Fruit fly (Drosophila melanogaster) whole organism, pupa: ENCODE measurements around the gene mRpS34.

Source experiments
- CG10348 ChIP-seq: fragments of 200-800 bp; sonication (Bioruptor generic); IDR thresholded peaks from 2 replicates; pipeline ENCODE4 v1.3.6; 2022; ENCODE audit warnings: missing biosample characterization, missing genetic modification characterization
- CG12605 ChIP-seq: fragments of 200-800 bp; sonication (Bioruptor generic); IDR thresholded peaks from 2 replicates; pipeline ENCODE4 v1.3.6; 2022; ENCODE audit warnings: missing biosample characterization, missing genetic modification characterization
- CG13204 ChIP-seq: fragments of 200-800 bp; sonication (Bioruptor generic); optimal IDR thresholded peaks from 2 replicates; lab custom pipeline; 2018; ENCODE audit warnings: missing biosample characterization, mild to moderate bottlenecking, missing genetic modification characterization, moderate library complexity
- CG14655 ChIP-seq: fragments of 200-800 bp; sonication (Bioruptor generic); optimal IDR thresholded peaks from 3 replicates; lab custom pipeline; 2017; ENCODE audit warnings: mild to moderate bottlenecking, missing biosample characterization, missing genetic modification reagents, missing genetic modification characterization
- CG15710 ChIP-seq: fragments of 200-800 bp; sonication (Bioruptor generic); optimal IDR thresholded peaks from 2 replicates; lab custom pipeline; 2018; ENCODE audit warnings: missing biosample characterization, mild to moderate bottlenecking, missing genetic modification characterization, moderate library complexity
- CG17806 ChIP-seq: fragments of 200-800 bp; sonication (Bioruptor generic); optimal IDR thresholded peaks from 2 replicates; lab custom pipeline; 2018; ENCODE audit warnings: missing biosample characterization, mild to moderate bottlenecking, missing genetic modification characterization, moderate library complexity
- CG32121 ChIP-seq: fragments of 200-800 bp; sonication (Bioruptor generic); IDR thresholded peaks from 2 replicates; pipeline ENCODE4 v1.3.6; 2022; ENCODE audit warnings: missing biosample characterization, missing genetic modification characterization
- CG34367 ChIP-seq: fragments of 200-800 bp; sonication (Bioruptor generic); optimal IDR thresholded peaks from 2 replicates; lab custom pipeline; 2018; ENCODE audit warnings: missing biosample characterization, mild to moderate bottlenecking, missing genetic modification characterization
- CG4496 ChIP-seq: fragments of 200-800 bp; sonication (Bioruptor generic); IDR thresholded peaks from 3 replicates; pipeline ENCODE4 v1.3.6; 2022; ENCODE audit warnings: missing biosample characterization, missing genetic modification characterization
- CG8159 ChIP-seq: fragments of 200-800 bp; sonication (Bioruptor generic); optimal IDR thresholded peaks from 3 replicates; lab custom pipeline; 2018; ENCODE audit warnings: missing biosample characterization, mild to moderate bottlenecking, missing genetic modification characterization, moderate library complexity
- CG8301 ChIP-seq: fragments of 200-800 bp; sonication (Bioruptor generic); optimal IDR thresholded peaks from 2 replicates; lab custom pipeline; 2018; ENCODE audit warnings: missing biosample characterization, mild to moderate bottlenecking, missing genetic modification characterization
- CG9948 ChIP-seq: fragments of 200-800 bp; sonication (Bioruptor generic); optimal IDR thresholded peaks from 2 replicates; lab custom pipeline; 2018; ENCODE audit warnings: missing biosample characterization, mild to moderate bottlenecking, missing genetic modification characterization, moderate library complexity
- D1 ChIP-seq: fragments of 200-800 bp; sonication (Bioruptor generic); optimal IDR thresholded peaks from 2 replicates; lab custom pipeline; 2018; ENCODE audit warnings: missing biosample characterization, mild to moderate bottlenecking, missing genetic modification characterization, moderate library complexity
- EcR ChIP-seq: fragments of 200-800 bp; sonication (Bioruptor generic); optimal IDR thresholded peaks from 3 replicates; lab custom pipeline; 2019; ENCODE audit warnings: missing biosample characterization, missing genetic modification characterization, mild to moderate bottlenecking, moderate library complexity, missing genetic modification reagents
- Pif1A ChIP-seq: fragments of 200-800 bp; sonication (Bioruptor generic); optimal IDR thresholded peaks from 3 replicates; lab custom pipeline; 2016; ENCODE audit warnings: missing biosample characterization, missing genetic modification characterization
- Pif1B ChIP-seq: fragments of 200-800 bp; sonication (Bioruptor generic); optimal IDR thresholded peaks from 3 replicates; lab custom pipeline; 2016; ENCODE audit warnings: missing biosample characterization, missing genetic modification characterization
- Snoo ChIP-seq: fragments of 200-800 bp; sonication (Bioruptor generic); optimal IDR thresholded peaks from 3 replicates; lab custom pipeline; 2017; ENCODE audit warnings: missing biosample characterization, mild to moderate bottlenecking, missing genetic modification characterization, inconsistent platforms
- fd96Ca ChIP-seq: fragments of 200-800 bp; sonication (Bioruptor generic); IDR thresholded peaks from 3 replicates; pipeline ENCODE4 v1.3.6; 2022; ENCODE audit warnings: missing biosample characterization, missing genetic modification characterization
- gl ChIP-seq: fragments of 200-800 bp; sonication (Bioruptor generic); optimal IDR thresholded peaks from 2 replicates; lab custom pipeline; 2018; ENCODE audit warnings: missing biosample characterization, mild to moderate bottlenecking, missing genetic modification characterization
- rn ChIP-seq: fragments of 200-800 bp; sonication (Bioruptor generic); IDR thresholded peaks from 2 replicates; pipeline ENCODE4 v1.3.6; 2022; ENCODE audit warnings: missing biosample characterization, missing genetic modification characterization

Gene mRpS34

DNA sequence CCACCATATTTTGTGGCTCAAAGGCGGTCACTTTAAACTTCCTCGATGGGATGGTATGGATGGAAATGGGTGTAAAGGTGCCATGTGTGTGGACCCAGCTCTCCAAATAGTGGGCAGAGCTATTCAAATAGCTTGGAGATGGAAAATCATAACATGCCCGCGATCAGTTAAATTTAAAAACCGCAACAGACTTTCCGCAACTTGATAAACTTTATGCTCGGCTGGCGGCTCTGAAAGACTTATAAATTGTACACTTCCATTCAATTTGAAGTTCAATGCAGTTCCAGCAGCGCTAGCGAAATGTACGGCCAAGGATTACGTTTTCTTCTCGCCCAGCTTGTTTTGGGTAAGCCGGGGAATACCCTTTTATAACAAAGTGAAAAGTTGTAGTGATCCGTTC lies 1.9 kb upstream of the mRpS34 start, which contains the start of gene CG33257:
TSS of gene CG33257 (plus strand) at position 301 of the 400 bp plus-strand sequence.
- TF ChIP-seq CG34367 (tag; lab: Kevin White, UChicago) (no peak), EcR (GFP tag; lab: Kevin White, UChicago) (no peak), CG12605 (GFP tag; lab: Robert Waterston, UW) (no peak), CG13204 (GFP tag; lab: Kevin White, UChicago) (no peak), D1 (no peak), CG8301 (tag; lab: Kevin White, UChicago) (no peak), CG9948 (tag; lab: Kevin White, UChicago) (no peak), gl (tag; lab: Kevin White, UChicago) (no peak), Pif1B (no peak), CG32121 (GFP tag; lab: Robert Waterston, UW) (no peak), fd96Ca (GFP tag; lab: Robert Waterston, UW) (no peak), CG17806 (tag; lab: Kevin White, UChicago) (no peak), CG4496 (no peak), rn (GFP tag; lab: Robert Waterston, UW) (no peak), Pif1A (GFP tag; lab: Kevin White, UChicago) (no peak)
- TF ChIP-seq, all 21 proteins: peak for 0

DNA sequence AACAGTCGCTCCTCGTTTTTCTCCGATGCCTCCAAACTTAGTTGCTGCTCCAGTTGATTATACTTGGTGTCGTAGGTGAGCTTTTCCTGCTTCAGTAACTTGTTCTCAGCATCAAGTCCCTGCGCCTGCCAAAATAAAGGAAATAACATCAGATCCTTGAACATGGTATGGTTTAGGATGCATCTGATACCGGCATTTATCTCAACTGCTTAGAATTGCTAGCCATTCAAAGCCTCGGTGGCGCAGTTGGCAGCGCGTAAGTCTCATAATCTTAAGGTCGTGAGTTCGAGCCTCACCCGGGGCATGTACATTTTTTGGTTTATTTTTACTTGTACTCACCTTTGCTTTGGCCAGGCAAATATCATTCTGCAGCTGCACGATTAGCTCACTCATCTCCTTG lies 1.8 kb downstream of the mRpS34 start:
- TF ChIP-seq CG9948 (tag; lab: Kevin White, UChicago) (no peak), D1 (no peak), Pif1A (GFP tag; lab: Kevin White, UChicago) (no peak), CG15710 (tag; lab: Kevin White, UChicago) (no peak), CG13204 (GFP tag; lab: Kevin White, UChicago) (no peak), Snoo (tag; lab: Kevin White, UChicago) (no peak), CG4496 (no peak), Pif1B (no peak), EcR (GFP tag; lab: Kevin White, UChicago) (no peak), rn (GFP tag; lab: Robert Waterston, UW) (no peak), CG8301 (tag; lab: Kevin White, UChicago) (no peak), CG14655 (GFP tag; lab: Kevin White, UChicago) (no peak), gl (tag; lab: Kevin White, UChicago) (no peak), CG17806 (tag; lab: Kevin White, UChicago) (no peak), CG10348 (no peak), CG12605 (GFP tag; lab: Robert Waterston, UW) (no peak), CG34367 (tag; lab: Kevin White, UChicago) (no peak), CG8159 (tag; lab: Kevin White, UChicago) (no peak)

DNA sequence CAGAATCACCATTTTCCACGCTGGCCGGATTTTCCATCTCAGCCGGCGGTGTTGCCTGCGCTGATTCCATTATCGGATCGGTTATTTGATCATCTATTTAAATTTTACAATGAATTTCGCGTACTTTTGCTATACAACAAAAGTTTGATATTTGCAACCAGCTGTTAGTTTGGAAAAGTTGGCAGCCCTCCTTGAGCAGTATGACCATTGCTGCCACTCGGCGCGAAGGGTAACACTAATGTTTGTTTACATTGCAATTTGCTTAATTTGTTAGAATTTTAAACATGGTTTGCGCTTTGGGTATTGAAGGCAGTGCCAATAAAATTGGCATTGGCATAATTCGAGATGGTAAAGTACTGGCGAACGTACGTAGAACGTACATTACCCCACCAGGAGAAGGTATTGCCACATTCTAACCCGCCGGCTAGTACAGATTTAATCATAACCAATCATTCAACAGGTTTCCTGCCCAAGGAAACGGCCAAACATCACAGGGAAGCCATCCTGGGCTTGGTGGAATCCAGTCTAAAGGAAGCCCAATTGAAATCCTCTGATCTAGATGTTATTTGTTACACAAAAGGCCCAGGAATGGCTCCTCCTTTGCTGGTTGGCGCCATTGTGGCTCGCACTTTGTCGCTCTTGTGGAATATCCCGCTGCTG lies 4.0 kb downstream of the mRpS34 start, which contains the start of the genes Golgin104 and Tcs3:
TSS of gene Golgin104 (minus strand) at position 182 of the 660 bp plus-strand sequence.
TSS of gene Tcs3 (plus strand) at position 222 of the 660 bp plus-strand sequence.
- TF ChIP-seq Pif1B (no peak), CG17806 (tag; lab: Kevin White, UChicago) (no peak), fd96Ca (GFP tag; lab: Robert Waterston, UW) (no peak; the same call in 2 of the 3 replicates), Snoo (tag; lab: Kevin White, UChicago) (no peak)

- TF ChIP-seq CG15710 (tag; lab: Kevin White, UChicago) (no peak), CG34367 (tag; lab: Kevin White, UChicago) (no peak), rn (GFP tag; lab: Robert Waterston, UW) (no peak), fd96Ca (GFP tag; lab: Robert Waterston, UW) (no peak), CG17806 (tag; lab: Kevin White, UChicago) (no peak), Pif1A (GFP tag; lab: Kevin White, UChicago) (no peak)
Measured at dm6 chr3L:16354197-16354596, 6.3 kb downstream of the mRpS34 start, which contains the start of gene Pdh. Gene Pdh, minus strand, starts transcription at chr3L:16354297.

DNA sequence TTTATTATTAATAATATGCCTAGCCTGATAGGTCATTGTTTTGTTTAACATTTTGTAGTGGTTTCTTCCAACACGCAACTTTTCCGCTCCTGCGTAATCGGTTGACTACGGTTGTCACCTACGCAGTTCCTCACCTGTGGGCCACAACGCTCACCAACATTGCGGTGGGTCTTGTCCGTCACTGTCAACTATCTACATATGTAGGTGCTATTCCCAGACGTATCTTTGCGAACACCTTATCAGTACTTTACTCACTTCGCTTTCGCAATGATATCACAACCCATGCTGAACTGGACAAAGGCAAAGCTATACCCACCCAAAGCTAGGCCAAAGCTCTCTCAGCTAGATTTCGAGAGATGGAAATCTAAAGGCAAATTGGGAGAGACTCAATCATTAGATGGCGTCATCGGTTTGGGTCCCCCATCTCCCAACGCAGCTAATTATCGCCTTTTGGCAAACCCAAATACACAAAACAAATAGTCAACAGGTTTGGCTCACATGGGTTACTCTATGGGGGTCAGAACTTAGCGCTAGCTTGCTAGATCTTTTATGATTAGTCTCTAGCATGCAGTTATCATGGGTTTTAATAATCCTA lies 8.4 kb downstream of the mRpS34 start:
- no peak for TF ChIP-seq CG14655 (GFP tag; lab: Kevin White, UChicago)
- 0 out of 3 replicates have a peak, but pooled peaks have one; percentile 9 for TF ChIP-seq fd96Ca (GFP tag; lab: Robert Waterston, UW)
- no peak for TF ChIP-seq CG13204 (GFP tag; lab: Kevin White, UChicago)
- no peak for TF ChIP-seq CG8159 (tag; lab: Kevin White, UChicago)
- TF ChIP-seq, all 21 proteins: peak for 1

dm6 chr3L:16357187-16357728 lies 9.4 kb downstream of the mRpS34 start:
- TF ChIP-seq rn (GFP tag; lab: Robert Waterston, UW): no peak
- peak; percentile 91 for TF ChIP-seq EcR (GFP tag; lab: Kevin White, UChicago)
